Worm (Caenorhabditis elegans) whole organism, L4/young adult: ENCODE results near the gene F26G1.15.

Experiments
- W03F9.2 ChIP-seq: fragments of 150-350 bp; optimal IDR thresholded peaks from 2 replicates; lab custom pipeline; 2014; ENCODE audit warnings: missing biosample characterization, missing genetic modification characterization
- dao-5 ChIP-seq: sonication (generic microtip); optimal IDR thresholded peaks from 2 replicates; lab custom pipeline; 2016; ENCODE audit warnings: missing genotype, missing genetic modification characterization, moderate library complexity, missing compliant biosample characterization
- him-1 ChIP-seq: sonication (generic microtip); optimal IDR thresholded peaks from 2 replicates; lab custom pipeline; 2016; ENCODE audit warnings: missing genotype, missing genetic modification reagents, missing genetic modification characterization, missing compliant biosample characterization

ce11 chrII:4759835-4760234, 30.3 kb upstream of the F26G1.15 start:
- no peak for TF ChIP-seq W03F9.2
- TF ChIP-seq him-1 (tag; lab: Kevin White, UChicago): no peak
- no peak for TF ChIP-seq dao-5 (tag; lab: Kevin White, UChicago)
